Fruit fly (Drosophila melanogaster) whole organism, adult: ENCODE results near the gene eIF2D.

Experiments
- CG11617 ChIP-seq: fragments of 200-800 bp; sonication (Bioruptor generic); optimal IDR thresholded peaks from 2 replicates; lab custom pipeline; 2017; ENCODE audit warnings: mild to moderate bottlenecking, missing biosample characterization, missing genetic modification reagents, missing genetic modification characterization
- CG12768 ChIP-seq: fragments of 200-800 bp; sonication (Bioruptor generic); optimal IDR thresholded peaks from 2 replicates; lab custom pipeline; 2017; ENCODE audit warnings: missing biosample characterization, missing genetic modification characterization, mild to moderate bottlenecking, moderate library complexity, missing genetic modification reagents
- CG14711 ChIP-seq: fragments of 200-800 bp; sonication (Bioruptor generic); optimal IDR thresholded peaks from 2 replicates; lab custom pipeline; 2018; ENCODE audit warnings: missing biosample characterization, mild to moderate bottlenecking, missing genetic modification characterization, moderate library complexity
- CG1620 ChIP-seq: fragments of 200-800 bp; sonication (Bioruptor generic); optimal IDR thresholded peaks from 2 replicates; lab custom pipeline; 2016; ENCODE audit warnings: missing biosample characterization, missing genetic modification characterization
- CG33017 ChIP-seq: fragments of 200-800 bp; sonication (Bioruptor generic); optimal IDR thresholded peaks from 2 replicates; lab custom pipeline; 2018; ENCODE audit warnings: missing biosample characterization, mild to moderate bottlenecking, missing genetic modification characterization, moderate library complexity
- CG5204 ChIP-seq: fragments of 200-800 bp; sonication (Bioruptor generic); optimal IDR thresholded peaks from 2 replicates; lab custom pipeline; 2016; ENCODE audit warnings: missing biosample characterization, missing genetic modification characterization
- CG7045 ChIP-seq: fragments of 200-800 bp; sonication (Bioruptor generic); optimal IDR thresholded peaks from 2 replicates; lab custom pipeline; 2017; ENCODE audit warnings: missing biosample characterization, mild to moderate bottlenecking, missing genetic modification characterization
- CG7101 ChIP-seq: fragments of 200-800 bp; sonication (Bioruptor generic); optimal IDR thresholded peaks from 2 replicates; lab custom pipeline; 2018; ENCODE audit warnings: missing biosample characterization, mild to moderate bottlenecking, missing genetic modification characterization, moderate library complexity
- Clk ChIP-seq: fragments of 200-800 bp; sonication (Bioruptor generic); optimal IDR thresholded peaks from 2 replicates; lab custom pipeline; 2017; ENCODE audit warnings: missing biosample characterization, missing genetic modification characterization
- Crg-1 ChIP-seq: fragments of 200-800 bp; sonication (Bioruptor generic); optimal IDR thresholded peaks from 2 replicates; lab custom pipeline; 2016; ENCODE audit warnings: missing biosample characterization, missing genetic modification characterization
- Hr96 ChIP-seq: fragments of 200-800 bp; sonication (Bioruptor generic); optimal IDR thresholded peaks from 2 replicates; lab custom pipeline; 2016; ENCODE audit warnings: missing biosample characterization, missing genetic modification characterization
- Mnt ChIP-seq: fragments of 200-800 bp; sonication (Bioruptor generic); optimal IDR thresholded peaks from 2 replicates; lab custom pipeline; 2016; ENCODE audit warnings: missing biosample characterization, mild to moderate bottlenecking, missing genetic modification characterization
- bab1 ChIP-seq: fragments of 200-800 bp; sonication (Bioruptor generic); optimal IDR thresholded peaks from 3 replicates; lab custom pipeline; 2019; ENCODE audit warnings: missing biosample characterization, mild to moderate bottlenecking, missing genetic modification characterization, moderate library complexity
- cic ChIP-seq: fragments of 200-800 bp; sonication (Bioruptor generic); optimal IDR thresholded peaks from 2 replicates; lab custom pipeline; 2017; ENCODE audit warnings: missing biosample characterization, mild to moderate bottlenecking, missing genetic modification characterization, moderate library complexity
- cnc ChIP-seq, 2 experiments: fragments of >200 bp; optimal IDR thresholded peaks; 2 replicates each; lab custom pipeline; 2017
- kay ChIP-seq: fragments of 200-800 bp; sonication (Bioruptor generic); peaks from one replicate; lab custom pipeline; 2016; ENCODE audit warnings: missing biosample characterization, missing genetic modification characterization, borderline replicate concordance
- ovo ChIP-seq: fragments of 200-800 bp; sonication (Bioruptor generic); optimal IDR thresholded peaks from 2 replicates; lab custom pipeline; 2016; ENCODE audit warnings: missing biosample characterization, missing genetic modification characterization
- pad ChIP-seq: fragments of 200-800 bp; sonication (Bioruptor generic); optimal IDR thresholded peaks from 3 replicates; lab custom pipeline; 2017; ENCODE audit warnings: missing biosample characterization, missing genetic modification characterization, mild to moderate bottlenecking, moderate library complexity, missing genetic modification reagents
- tj ChIP-seq: fragments of 200-800 bp; sonication (Bioruptor generic); optimal IDR thresholded peaks from 3 replicates; lab custom pipeline; 2017; ENCODE audit warnings: missing biosample characterization, mild to moderate bottlenecking, missing genetic modification characterization, moderate library complexity
- toe ChIP-seq: fragments of 200-800 bp; sonication (Bioruptor generic); optimal IDR thresholded peaks from 2 replicates; lab custom pipeline; 2016; ENCODE audit warnings: missing biosample characterization, missing genetic modification characterization

Gene eIF2D

DNA sequence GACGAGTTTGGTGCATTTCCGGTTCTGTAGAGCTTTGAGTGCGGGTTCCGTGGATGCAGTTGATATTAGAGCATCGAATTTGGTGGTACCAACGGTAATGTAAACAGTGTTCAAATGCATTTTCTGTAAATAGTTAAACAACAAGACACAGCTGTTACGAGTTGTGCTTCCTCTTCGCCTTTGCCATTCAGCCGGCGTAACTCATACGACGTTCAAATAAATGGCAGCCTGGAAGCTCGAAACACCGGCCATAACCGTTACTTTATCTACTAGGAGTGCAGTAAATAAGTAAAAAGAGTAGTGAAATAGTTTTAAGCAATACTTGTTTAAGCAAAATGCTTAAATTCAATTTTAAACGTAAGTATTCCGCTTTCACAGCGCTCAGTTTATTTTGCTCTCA, 13.2 kb downstream of the eIF2D start, which contains the start of the genes Alg13 and superdeath:
Gene Alg13 (minus strand): TSS at position 167 of the 400 bp plus-strand sequence.
Gene superdeath (plus strand): TSS at position 256 of the 400 bp plus-strand sequence.
- peak; percentile 17 for TF ChIP-seq cic (GFP tag; lab: Kevin White, UChicago)
- peak; percentile 2 for TF ChIP-seq ovo
- peak; percentile 40 for TF ChIP-seq Crg-1
- no peak for TF ChIP-seq toe (GFP tag; lab: Kevin White, UChicago)

DNA sequence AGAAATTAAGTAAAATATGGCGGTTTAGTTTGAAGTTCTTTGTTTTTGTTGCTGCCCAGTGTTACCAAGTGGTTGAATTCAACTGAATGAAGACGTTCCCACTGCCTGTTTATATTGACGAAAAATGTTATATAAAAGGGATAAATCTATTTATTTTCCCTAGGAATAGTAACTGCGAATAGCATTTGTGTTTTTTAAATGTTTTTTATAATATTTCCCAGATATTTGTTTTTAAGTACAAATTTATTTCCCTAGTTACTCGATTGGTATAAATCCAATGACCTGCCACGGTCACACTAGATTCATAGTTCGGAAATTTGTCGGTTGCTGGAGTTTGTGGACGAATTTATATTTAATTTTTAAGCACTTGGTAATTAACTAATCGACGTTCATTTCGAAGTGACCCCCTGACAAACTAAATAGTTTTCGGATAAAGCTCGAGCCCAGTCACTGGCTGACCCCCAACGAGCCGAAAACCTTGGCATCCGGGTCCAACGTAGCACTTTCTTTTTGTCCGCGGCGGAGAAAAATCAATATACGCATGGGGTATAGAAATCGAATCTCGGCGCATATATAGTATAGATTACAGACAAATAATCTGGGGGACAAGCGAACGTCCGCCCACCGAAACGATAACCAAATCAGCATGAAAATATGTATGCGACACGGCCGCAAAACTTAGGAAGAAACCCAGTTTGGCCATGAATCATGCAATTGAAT, 20.5 kb downstream of the eIF2D start, which contains the start of the genes dgt6 and Vha100-1:
Gene dgt6 (minus strand): TSS at position 71 of the 720 bp plus-strand sequence.
Gene Vha100-1 (plus strand): TSS at position 292 of the 720 bp plus-strand sequence.
- TF ChIP-seq CG5204, result no peak
- TF ChIP-seq CG12768 (GFP tag; lab: Kevin White, UChicago), result peak; percentile 30
- peak; percentile 37 for TF ChIP-seq bab1
- TF ChIP-seq Mnt (GFP tag; lab: Kevin White, UChicago), result peak; percentile 10
- no peak for TF ChIP-seq CG1620 (GFP tag; lab: Kevin White, UChicago)
- TF ChIP-seq CG14711 (tag; lab: Kevin White, UChicago), result peak; percentile 89
- no peak for TF ChIP-seq cic (GFP tag; lab: Kevin White, UChicago)
- no peak for TF ChIP-seq Clk (GFP tag; lab: Kevin White, UChicago)
- TF ChIP-seq CG11617 (GFP tag; lab: Kevin White, UChicago), result no peak
- no peak for TF ChIP-seq ovo
- TF ChIP-seq Crg-1, result no peak
- peak; percentile 24 for TF ChIP-seq pad (GFP tag; lab: Kevin White, UChicago)
- TF ChIP-seq tj (GFP tag; lab: Kevin White, UChicago), result no peak
- TF ChIP-seq cnc (optimal IDR thresholded peaks at IDR 0.05; lab: Kevin White, UChicago), result no peak
- TF ChIP-seq CG7045, result no peak
- TF ChIP-seq CG7101, result peak; percentile 30
- peak; percentile 5 for TF ChIP-seq CG33017 (tag; lab: Kevin White, UChicago)
- TF ChIP-seq Hr96 (GFP tag; lab: Kevin White, UChicago), result no peak
- no peak for TF ChIP-seq toe (GFP tag; lab: Kevin White, UChicago)
- TF ChIP-seq kay (GFP tag; lab: Kevin White, UChicago), result no peak

DNA sequence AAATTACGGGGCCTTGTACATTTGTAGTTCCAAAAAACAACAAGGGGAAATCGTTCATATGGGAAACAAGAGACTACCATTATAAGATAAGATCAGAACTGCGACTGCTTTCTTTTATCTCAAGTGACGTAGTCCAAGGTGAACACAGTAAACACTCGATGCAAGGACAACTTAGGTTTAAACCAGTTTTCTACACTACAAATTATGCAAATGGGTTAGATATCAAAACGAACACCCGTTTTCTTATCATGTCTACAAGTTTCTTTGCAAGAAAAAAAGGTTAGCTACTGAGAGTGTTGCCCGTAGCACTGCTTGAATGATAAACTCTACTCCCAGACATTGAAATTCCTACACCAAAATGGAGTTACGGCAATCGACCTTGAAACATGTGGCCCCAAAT, 27.5 kb downstream of the eIF2D start:
- peak; percentile 74 for TF ChIP-seq CG33017 (tag; lab: Kevin White, UChicago)
- no peak for TF ChIP-seq Clk (GFP tag; lab: Kevin White, UChicago)
- no peak for TF ChIP-seq Hr96 (GFP tag; lab: Kevin White, UChicago)
- no peak for TF ChIP-seq cic (GFP tag; lab: Kevin White, UChicago)
- TF ChIP-seq toe (GFP tag; lab: Kevin White, UChicago), result no peak
- TF ChIP-seq CG5204, result no peak
- peak; percentile 72 for TF ChIP-seq CG14711 (tag; lab: Kevin White, UChicago)
- no peak for TF ChIP-seq kay (GFP tag; lab: Kevin White, UChicago)
- TF ChIP-seq pad (GFP tag; lab: Kevin White, UChicago), result peak; percentile 88
- no peak for TF ChIP-seq cnc (optimal IDR thresholded peaks at IDR 0.05; lab: Kevin White, UChicago)
- TF ChIP-seq tj (GFP tag; lab: Kevin White, UChicago), result no peak
- TF ChIP-seq CG7045, result peak; percentile 16
- peak; percentile 23 for TF ChIP-seq Crg-1
- no peak for TF ChIP-seq ovo
- no peak for TF ChIP-seq CG1620 (GFP tag; lab: Kevin White, UChicago)
- peak; percentile 65 for TF ChIP-seq bab1
- TF ChIP-seq CG11617 (GFP tag; lab: Kevin White, UChicago), result peak; percentile 4
- TF ChIP-seq CG12768 (GFP tag; lab: Kevin White, UChicago), result no peak
- TF ChIP-seq Mnt (GFP tag; lab: Kevin White, UChicago), result peak; percentile 18
- peak; percentile 81 for TF ChIP-seq CG7101

DNA sequence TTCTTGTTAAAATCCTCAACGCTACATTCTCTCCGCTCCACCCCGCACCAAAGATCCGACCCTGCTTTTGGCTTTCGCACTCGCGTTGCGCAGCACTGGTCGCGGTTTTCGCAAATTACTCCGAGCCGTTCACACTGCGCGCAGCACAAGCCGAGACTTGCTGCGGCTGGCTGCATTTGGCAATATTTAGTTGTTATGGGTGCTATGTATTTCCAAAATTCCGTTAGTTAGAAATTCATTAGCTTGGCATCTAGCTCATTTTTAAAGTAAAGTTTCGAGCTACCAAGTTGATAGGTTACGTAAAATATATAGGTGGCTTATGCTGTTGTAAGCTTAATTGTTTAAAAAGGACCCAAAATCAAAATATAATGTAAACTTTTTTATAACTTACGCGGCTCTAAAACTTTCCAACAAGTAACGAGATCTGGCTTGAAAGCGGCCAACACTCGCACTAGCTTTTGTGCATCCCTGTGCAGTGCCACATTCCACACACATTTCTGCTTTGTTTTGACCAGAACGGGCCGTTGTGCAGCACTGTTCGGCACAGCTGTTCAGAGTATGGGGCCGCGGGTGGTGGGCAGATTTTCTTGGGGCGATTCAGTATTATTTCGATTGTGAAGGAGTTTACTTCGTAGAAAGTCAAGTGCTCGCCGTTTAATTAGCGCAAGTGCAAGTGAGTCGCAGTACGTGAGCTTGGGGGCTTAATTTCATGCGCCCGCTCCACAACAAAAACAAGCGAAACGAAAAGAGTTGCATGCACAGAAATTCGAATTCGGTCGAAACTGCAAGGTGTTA, 28.6 kb downstream of the eIF2D start, which contains the start of the genes yem and Ctl2:
Gene yem (minus strand): TSS at position 63 of the 795 bp plus-strand sequence.
Gene Ctl2 (plus strand): TSS at position 554 of the 795 bp plus-strand sequence.
- TF ChIP-seq CG1620 (GFP tag; lab: Kevin White, UChicago) (peak; percentile 76), toe (GFP tag; lab: Kevin White, UChicago) (peak; percentile 92), CG11617 (GFP tag; lab: Kevin White, UChicago) (peak; percentile 76), Clk (GFP tag; lab: Kevin White, UChicago) (peak; percentile 88), CG7101 (peak; percentile 70), Mnt (GFP tag; lab: Kevin White, UChicago) (peak; percentile 84), ovo (peak; percentile 68), cnc (optimal IDR thresholded peaks at IDR 0.05; lab: Kevin White, UChicago) (no peak), CG5204 (no peak), tj (GFP tag; lab: Kevin White, UChicago) (peak; percentile 95), bab1 (peak; percentile 77), CG33017 (tag; lab: Kevin White, UChicago) (peak; percentile 45), cic (GFP tag; lab: Kevin White, UChicago) (peak; percentile 65), CG12768 (GFP tag; lab: Kevin White, UChicago) (peak; percentile 59), pad (GFP tag; lab: Kevin White, UChicago) (peak; percentile 66), CG7045 (peak; percentile 71), CG14711 (tag; lab: Kevin White, UChicago) (peak; percentile 30), Crg-1 (peak; percentile 75), kay (GFP tag; lab: Kevin White, UChicago) (no peak), Hr96 (GFP tag; lab: Kevin White, UChicago) (peak; percentile 87)
